Worm (Caenorhabditis elegans): ENCODE measurements around the gene ced-3.

Gene ced-3

ce11 chrIV:13209566-13209965 is 5.6 kb upstream of the ced-3 start, which contains the start of gene C48D1.9:
TSS of gene C48D1.9 (minus strand) at chrIV:13209666.
- TF ChIP-seq unc-62 (GFP tag; optimal IDR thresholded peaks at IDR 0.05) = no peak

- TF ChIP-seq unc-62 (GFP tag; optimal IDR thresholded peaks at IDR 0.05) = no peak
Observed at ce11 chrIV:13205891-13206290, 2.0 kb upstream of the ced-3 start.

- TF ChIP-seq unc-62 (GFP tag; optimal IDR thresholded peaks at IDR 0.05) = no peak
Observed at ce11 chrIV:13197282-13197681, 6.7 kb downstream of the ced-3 start, which contains the start of gene C48D1.1. TSS of gene C48D1.1 (minus strand) at chrIV:13197382.

DNA sequence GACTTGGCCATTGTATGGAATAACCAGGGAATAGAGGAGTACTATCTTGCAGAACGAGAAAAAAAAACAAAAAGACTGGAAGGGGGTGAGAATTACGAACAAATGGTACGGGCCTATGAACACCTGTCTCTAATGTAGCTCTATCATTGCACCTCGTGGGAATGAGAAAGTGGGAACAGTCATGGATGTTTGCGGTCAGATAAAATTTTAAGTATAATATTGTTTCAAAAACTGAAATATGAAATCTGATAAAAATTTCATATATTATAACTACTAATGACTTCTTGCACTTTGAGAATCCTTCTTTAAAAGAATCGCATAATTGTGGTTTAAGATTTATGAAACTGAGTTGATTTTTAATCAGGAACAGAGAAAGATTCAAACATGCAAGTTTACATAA is 10.7 kb downstream of the ced-3 start, which contains the start of gene F58D2.5:
Gene F58D2.5, minus strand, starts transcription at position 101 of the 400 bp plus-strand sequence.
- TF ChIP-seq unc-62 (GFP tag; optimal IDR thresholded peaks at IDR 0.05) = no peak

ce11 chrIV:13190075-13190474 is 13.9 kb downstream of the ced-3 start:
- TF ChIP-seq unc-62 (GFP tag; optimal IDR thresholded peaks at IDR 0.05) = no peak

- no peak for TF ChIP-seq unc-62 (GFP tag; optimal IDR thresholded peaks at IDR 0.05)
Observed at ce11 chrIV:13189467-13189866, 14.5 kb downstream of the ced-3 start, which contains the start of gene F58D2.2. TSS of gene F58D2.2 (plus strand) at chrIV:13189767.

- no peak for TF ChIP-seq unc-62 (GFP tag; optimal IDR thresholded peaks at IDR 0.05)
Observed at ce11 chrIV:13188959-13189358, 15.0 kb downstream of the ced-3 start, which contains the start of gene F58D2.4. TSS of gene F58D2.4 (minus strand) at chrIV:13189059.

ce11 chrIV:13180723-13181122 is 23.2 kb downstream of the ced-3 start, which contains the start of gene F58D2.3:
TSS of gene F58D2.3 (minus strand) at chrIV:13180823.
- TF ChIP-seq unc-62 (GFP tag; optimal IDR thresholded peaks at IDR 0.05) = no peak

ce11 chrIV:13179295-13179694 is 24.6 kb downstream of the ced-3 start, which contains the start of gene lev-1:
TSS of gene lev-1 (minus strand) at chrIV:13179395.
- TF ChIP-seq unc-62 (GFP tag; optimal IDR thresholded peaks at IDR 0.05) = no peak

DNA sequence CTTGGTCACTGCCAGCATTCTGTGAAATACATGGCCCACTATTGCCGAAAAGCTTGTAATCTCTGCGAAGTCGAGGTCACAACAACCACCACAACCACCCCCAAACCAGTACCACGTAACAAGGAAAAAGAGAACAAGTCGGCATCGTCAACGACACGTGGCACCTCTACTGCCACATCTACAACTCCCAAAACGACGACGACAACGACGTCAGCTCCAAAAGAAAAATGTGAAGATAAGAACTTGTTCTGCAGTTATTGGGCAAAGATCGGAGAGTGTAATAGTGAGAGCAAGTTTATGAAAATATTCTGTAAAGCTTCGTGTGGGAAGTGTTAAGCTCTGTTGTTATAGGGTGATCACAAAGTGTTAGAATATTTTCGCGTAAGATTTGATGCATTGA is 30.6 kb downstream of the ced-3 start:
- TF ChIP-seq unc-62 (GFP tag; optimal IDR thresholded peaks at IDR 0.05) = no peak

DNA sequence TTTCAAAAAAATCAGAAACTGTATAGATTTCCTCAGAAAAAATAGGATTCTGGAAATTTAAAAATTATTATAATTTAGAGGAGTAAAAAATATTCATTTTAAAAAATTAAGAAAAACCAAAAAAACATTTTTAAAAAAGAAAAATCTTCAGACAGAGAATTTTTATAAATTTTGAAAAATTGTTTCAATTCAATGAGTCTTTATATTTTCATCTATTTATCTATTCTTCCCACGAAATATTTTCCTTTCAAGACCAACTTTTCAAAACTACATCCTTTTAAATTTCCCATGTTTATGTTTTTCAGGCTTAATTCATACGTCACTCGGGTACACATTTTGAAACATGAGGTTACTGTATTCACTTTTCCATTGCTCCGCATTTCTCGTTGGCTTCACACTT is 33.7 kb downstream of the ced-3 start, which contains the start of gene nas-14:
Gene nas-14, plus strand, starts transcription at position 301 of the 400 bp plus-strand sequence.
- no peak for TF ChIP-seq unc-62 (GFP tag; optimal IDR thresholded peaks at IDR 0.05)

- TF ChIP-seq unc-62 (GFP tag; optimal IDR thresholded peaks at IDR 0.05) = no peak
Observed at ce11 chrIV:13167534-13167933, 36.4 kb downstream of the ced-3 start.

DNA sequence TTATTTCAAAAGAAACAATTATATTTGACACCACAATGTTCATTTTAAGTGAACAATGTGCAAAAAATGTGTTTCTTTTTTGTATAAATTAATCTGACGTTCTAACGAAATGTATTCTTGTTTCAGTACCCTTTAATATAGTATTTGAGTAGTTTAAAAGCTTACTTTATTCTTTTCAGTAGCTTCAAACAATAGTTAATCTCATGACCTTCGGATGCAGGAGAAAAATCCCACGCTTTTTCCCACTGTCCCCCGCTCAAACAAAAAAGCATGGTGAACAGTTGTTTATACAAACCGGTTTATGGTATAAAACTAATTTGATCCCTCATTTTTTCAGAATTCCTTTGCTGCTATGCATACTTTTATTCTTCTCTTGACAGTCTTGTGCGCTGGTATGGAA is 38.8 kb downstream of the ced-3 start, which contains the start of gene scl-14:
Gene scl-14, plus strand, starts transcription at position 301 of the 400 bp plus-strand sequence.
- TF ChIP-seq unc-62 (GFP tag; optimal IDR thresholded peaks at IDR 0.05) = no peak

DNA sequence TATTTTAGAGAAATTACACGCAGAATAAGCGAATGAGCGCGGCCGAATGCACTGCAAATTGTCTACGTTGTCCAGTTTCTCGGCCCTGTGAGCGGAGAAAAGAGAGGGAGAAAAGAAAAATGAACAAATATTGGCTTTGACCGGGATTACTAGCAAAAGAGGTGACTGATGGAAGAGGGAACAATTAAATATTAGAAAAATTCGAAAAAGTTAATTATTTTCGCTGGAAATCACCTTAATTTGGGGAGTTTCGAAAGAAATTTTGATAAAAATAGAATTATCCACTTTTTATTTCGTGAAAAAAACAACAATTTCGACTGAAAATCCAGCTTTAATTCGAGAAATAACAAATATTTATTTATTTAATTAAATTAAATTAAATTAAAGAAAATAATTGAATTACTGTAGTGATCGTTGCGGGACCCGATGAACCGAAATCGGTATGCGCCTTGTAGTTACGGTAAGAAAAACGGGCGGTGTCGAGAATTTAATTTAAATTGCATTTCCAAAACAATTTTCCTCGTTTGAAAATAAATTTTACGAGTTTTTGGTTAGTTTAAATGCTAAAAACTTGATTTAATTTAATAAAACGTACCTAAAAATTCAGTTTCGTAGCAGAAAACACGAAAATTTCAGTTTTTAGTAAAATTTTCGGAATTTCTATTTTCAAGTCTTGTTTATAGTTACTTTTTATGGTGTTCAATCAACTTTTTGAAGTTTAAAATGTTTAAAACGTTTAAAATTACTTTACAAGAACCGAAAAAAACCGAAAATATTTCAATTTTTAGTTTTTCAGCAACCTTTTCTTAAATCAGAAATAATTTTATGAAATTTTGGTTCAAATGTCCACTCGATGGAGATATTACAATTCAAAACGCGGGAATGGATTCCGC is 49.3 kb downstream of the ced-3 start, which contains the start of the genes crld-1 and msh-5:
Gene crld-1, minus strand, starts transcription at position 51 of the 893 bp plus-strand sequence.
Gene msh-5, plus strand, starts transcription at position 843 of the 893 bp plus-strand sequence.
- no peak for TF ChIP-seq unc-62 (GFP tag; optimal IDR thresholded peaks at IDR 0.05)

ce11 chrIV:13149276-13149675 is 54.7 kb downstream of the ced-3 start, which contains the start of gene nlp-79:
TSS of gene nlp-79 (plus strand) at chrIV:13149576.
- no peak for TF ChIP-seq unc-62 (GFP tag; optimal IDR thresholded peaks at IDR 0.05)
